Worm (Caenorhabditis elegans) whole organism, L1 larva: Measurements from ENCODE around the gene F08D12.3.

Experiments used
- aly-2 ChIP-seq: fragments of 150-350 bp; optimal IDR thresholded peaks from 2 replicates; lab custom pipeline; 2014; ENCODE audit warnings: missing biosample characterization, missing genetic modification characterization
- ama-1 ChIP-seq: fragments of 150-350 bp; optimal IDR thresholded peaks from 2 replicates; lab custom pipeline; 2014
- blmp-1 ChIP-seq: fragments of 150-350 bp; optimal IDR thresholded peaks from 2 replicates; lab custom pipeline; 2014; ENCODE audit warnings: missing biosample characterization, missing genetic modification characterization
- ceh-63 ChIP-seq: fragments of 200-800 bp; sonication (Bioruptor generic); optimal IDR thresholded peaks from 2 replicates; lab custom pipeline; 2018; ENCODE audit warnings: mild to moderate bottlenecking, missing genetic modification characterization, missing compliant biosample characterization
- ceh-8 ChIP-seq: fragments of 200-800 bp; sonication (Bioruptor generic); optimal IDR thresholded peaks from 2 replicates; lab custom pipeline; 2018; ENCODE audit warnings: mild to moderate bottlenecking, missing genetic modification characterization, moderate library complexity, missing compliant biosample characterization
- ceh-88 ChIP-seq: fragments of 200-800 bp; sonication (Bioruptor generic); IDR thresholded peaks from 2 replicates; pipeline ENCODE4 v1.3.6; 2022; ENCODE audit warnings: missing genetic modification characterization, missing compliant biosample characterization
- ces-1 ChIP-seq: fragments of 150-350 bp; optimal IDR thresholded peaks from 2 replicates; lab custom pipeline; 2014; ENCODE audit warnings: missing biosample characterization, missing genetic modification reagents, missing genetic modification characterization
- efl-1 ChIP-seq, 4 experiments: fragments of 150-350 bp; optimal IDR thresholded peaks in 3 of 4; peaks in 1 of 4; 1 replicate in 1 of 4; 2 replicates in 3 of 4; lab custom pipeline; 2014; ENCODE audit warnings: missing biosample characterization in 2 of 4, missing genetic modification characterization in 2 of 4, missing genetic modification reagents in 2 of 4
- elt-2 ChIP-seq: sonication (generic microtip); optimal IDR thresholded peaks from 2 replicates; lab custom pipeline; 2016; ENCODE audit warnings: missing genetic modification characterization, mild to moderate bottlenecking, inconsistent platforms, missing compliant biosample characterization, missing genetic modification reagents
- ets-5 ChIP-seq: fragments of 200-800 bp; sonication (Bioruptor generic); IDR thresholded peaks from 2 replicates; pipeline ENCODE4 v1.3.6; 2022; ENCODE audit warnings: missing genetic modification characterization, missing compliant biosample characterization
- fkh-10 ChIP-seq: sonication (generic microtip); optimal IDR thresholded peaks from 2 replicates; lab custom pipeline; 2017; ENCODE audit warnings: missing biosample characterization, missing genetic modification reagents, missing genetic modification characterization
- fkh-8 ChIP-seq: sonication (generic microtip); optimal IDR thresholded peaks from 2 replicates; lab custom pipeline; 2016; ENCODE audit warnings: mild to moderate bottlenecking, missing genetic modification characterization, missing compliant biosample characterization
- fos-1 ChIP-seq: fragments of 150-350 bp; optimal IDR thresholded peaks from 2 replicates; lab custom pipeline; 2014; ENCODE audit warnings: missing biosample characterization, missing genetic modification characterization
- grh-1 ChIP-seq: fragments of 200-800 bp; sonication (Bioruptor generic); IDR thresholded peaks from 2 replicates; pipeline ENCODE4 v1.3.6; 2022; ENCODE audit warnings: missing genetic modification reagents, missing genetic modification characterization, missing compliant biosample characterization
- hlh-17 ChIP-seq: fragments of 200-800 bp; sonication (Bioruptor generic); optimal IDR thresholded peaks from 2 replicates; lab custom pipeline; 2018; ENCODE audit warnings: missing genetic modification characterization, mild to moderate bottlenecking, missing compliant biosample characterization, moderate library complexity, borderline replicate concordance
- hlh-4 ChIP-seq: sonication (generic microtip); optimal IDR thresholded peaks from 2 replicates; lab custom pipeline; 2016; ENCODE audit warnings: mild to moderate bottlenecking, missing genetic modification characterization, missing compliant biosample characterization
- irx-1 ChIP-seq: sonication (generic microtip); optimal IDR thresholded peaks from 2 replicates; lab custom pipeline; 2016; ENCODE audit warnings: missing genetic modification characterization, missing compliant biosample characterization
- jun-1 ChIP-seq: fragments of 150-350 bp; optimal IDR thresholded peaks from 2 replicates; lab custom pipeline; 2014; ENCODE audit warnings: missing biosample characterization, missing genetic modification reagents, missing genetic modification characterization
- lin-35 ChIP-seq, 2 experiments: fragments of 150-350 bp; optimal IDR thresholded peaks; 2 replicates each; lab custom pipeline; 2014; ENCODE audit warnings: missing biosample characterization in 2 of 2, missing genetic modification characterization in 2 of 2, missing genetic modification reagents in 2 of 2
- lin-39 ChIP-seq: fragments of 150-350 bp; optimal IDR thresholded peaks from 2 replicates; lab custom pipeline; 2014; ENCODE audit warnings: missing biosample characterization, missing genetic modification reagents, missing genetic modification characterization
- mef-2 ChIP-seq: fragments of 150-350 bp; optimal IDR thresholded peaks from 2 replicates; lab custom pipeline; 2014; ENCODE audit warnings: missing biosample characterization, missing genetic modification characterization
- mep-1 ChIP-seq: fragments of 150-350 bp; optimal IDR thresholded peaks from 2 replicates; lab custom pipeline; 2014; ENCODE audit warnings: missing biosample characterization, missing genetic modification characterization
- nhr-11 ChIP-seq: fragments of 150-350 bp; optimal IDR thresholded peaks from 2 replicates; lab custom pipeline; 2014; ENCODE audit warnings: missing biosample characterization, missing genetic modification characterization
- nhr-12 ChIP-seq: sonication (generic microtip); optimal IDR thresholded peaks from 2 replicates; lab custom pipeline; 2017; ENCODE audit warnings: missing biosample characterization, missing genetic modification characterization
- nhr-85 ChIP-seq: sonication (generic microtip); peaks from one replicate; lab custom pipeline; 2016; ENCODE audit warnings: missing genetic modification characterization, inconsistent platforms, missing compliant biosample characterization
- rnt-1 ChIP-seq: sonication (generic microtip); optimal IDR thresholded peaks from 2 replicates; lab custom pipeline; 2016; ENCODE audit warnings: mild to moderate bottlenecking, missing genetic modification characterization, moderate library complexity, missing compliant biosample characterization
- snpc-4 ChIP-seq: fragments of 150-350 bp; optimal IDR thresholded peaks from 2 replicates; lab custom pipeline; 2014; ENCODE audit warnings: missing biosample characterization, missing genetic modification characterization
- sptf-1 ChIP-seq: fragments of 150-350 bp; optimal IDR thresholded peaks from 2 replicates; lab custom pipeline; 2014; ENCODE audit warnings: missing biosample characterization, missing genetic modification characterization
- swsn-7 ChIP-seq: sonication (generic microtip); optimal IDR thresholded peaks from 2 replicates; lab custom pipeline; 2016; ENCODE audit warnings: missing genetic modification characterization, missing compliant biosample characterization
- unc-86 ChIP-seq: sonication (generic microtip); optimal IDR thresholded peaks from 2 replicates; lab custom pipeline; 2016; ENCODE audit warnings: missing genetic modification characterization, missing compliant biosample characterization
- unc-98 ChIP-seq: fragments of 200-800 bp; sonication (Bioruptor generic); IDR thresholded peaks from 2 replicates; pipeline ENCODE4 v1.3.6; 2022; ENCODE audit warnings: missing genetic modification characterization, missing compliant biosample characterization
- zip-4 ChIP-seq: fragments of 200-800 bp; sonication (Bioruptor generic); optimal IDR thresholded peaks from 2 replicates; lab custom pipeline; 2018; ENCODE audit warnings: mild to moderate bottlenecking, missing genetic modification characterization, moderate library complexity, missing compliant biosample characterization
- ztf-4 ChIP-seq: fragments of 150-350 bp; optimal IDR thresholded peaks from 2 replicates; lab custom pipeline; 2014; ENCODE audit warnings: missing biosample characterization, missing genetic modification characterization

F08D12.3 gene

ce11 chrII:2734735-2735134, 44.6 kb upstream of the F08D12.3 start (continued):
- TF ChIP-seq mef-2 (tag; lab: Kevin White, UChicago) (no peak), nhr-85 (tag; lab: Kevin White, UChicago) (peak; percentile 53), ets-5 (GFP tag; lab: Robert Waterston, UW) (no peak)

ce11 chrII:2735192-2735591, 44.2 kb upstream of the F08D12.3 start, which contains the start of gene wdr-31:
Gene wdr-31 (minus strand): TSS chrII:2735292.
- no peak for TF ChIP-seq unc-98
- no peak for TF ChIP-seq blmp-1 (tag; lab: Kevin White, UChicago)
- TF ChIP-seq fkh-8 (tag; lab: Kevin White, UChicago), result peak; percentile 39

- no peak for TF ChIP-seq lin-39 (tag; lab: Kevin White, UChicago)
- TF ChIP-seq mef-2 (tag; lab: Kevin White, UChicago), result no peak
- TF ChIP-seq ceh-88 (GFP tag; lab: Robert Waterston, UW), result no peak
- TF ChIP-seq ets-5 (GFP tag; lab: Robert Waterston, UW), result no peak
- no peak for TF ChIP-seq efl-1 (optimal IDR thresholded peaks at IDR 0.05; lab: Kevin White, UChicago)
- peak in 1 of 2 experiments; percentile 24 for TF ChIP-seq efl-1 (GFP tag; optimal IDR thresholded peaks at IDR 0.05 in 1 of 2; lab: Kevin White, UChicago)
- peak; percentile 0 for TF ChIP-seq rnt-1 (tag; lab: Kevin White, UChicago)
- TF ChIP-seq ztf-4 (tag; lab: Kevin White, UChicago), result no peak
Observed at ce11 chrII:2735644-2736043, 43.7 kb upstream of the F08D12.3 start.

DNA sequence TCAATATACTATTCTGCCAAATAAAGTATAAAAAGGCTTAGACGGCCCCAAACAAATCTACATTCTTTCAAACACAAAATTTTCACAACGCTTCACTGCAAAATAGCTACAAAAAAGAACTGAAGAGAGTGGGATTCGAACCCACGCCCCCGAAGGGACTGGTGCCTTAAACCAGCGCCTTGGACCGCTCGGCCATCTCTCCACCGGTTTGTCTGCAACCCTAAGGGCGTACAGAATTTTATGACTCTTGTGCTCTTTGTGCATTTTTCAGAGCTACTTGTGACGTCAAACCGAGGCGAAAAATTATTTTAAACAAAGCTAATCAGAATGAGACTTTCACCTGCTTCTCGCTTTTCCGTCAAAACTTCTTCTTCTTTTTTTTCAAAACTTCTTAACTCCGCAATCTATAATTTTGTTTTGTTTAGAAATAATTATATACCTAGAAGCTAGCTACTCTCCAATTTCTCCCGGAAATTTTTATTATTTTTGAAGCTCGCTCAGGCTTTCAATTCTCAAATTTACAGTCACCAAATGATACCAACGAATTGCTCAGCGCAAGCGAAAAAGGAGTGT, 43.1 kb upstream of the F08D12.3 start, which contains the start of gene T05A8.8:
TSS of gene T05A8.8 (plus strand) at position 523 of the 573 bp plus-strand sequence.
- TF ChIP-seq efl-1 (optimal IDR thresholded peaks at IDR 0.05; lab: Kevin White, UChicago), result no peak
- peak in 1 of 2 experiments; percentile 60 for TF ChIP-seq efl-1 (GFP tag; optimal IDR thresholded peaks at IDR 0.05 in 1 of 2; lab: Kevin White, UChicago)
- no peak for TF ChIP-seq lin-35 (GFP tag; optimal IDR thresholded peaks at IDR 0.05; lab: Kevin White, UChicago)

ce11 chrII:2736938-2737337, 42.4 kb upstream of the F08D12.3 start:
- TF ChIP-seq efl-1 (optimal IDR thresholded peaks at IDR 0.05; lab: Kevin White, UChicago), result no peak
- peak in 1 of 2 experiments; percentile 68 for TF ChIP-seq efl-1 (GFP tag; optimal IDR thresholded peaks at IDR 0.05 in 1 of 2; lab: Kevin White, UChicago)
- no peak for TF ChIP-seq fkh-10
- TF ChIP-seq elt-2 (tag; lab: Kevin White, UChicago), result no peak

ce11 chrII:2739619-2740018, 39.7 kb upstream of the F08D12.3 start, which contains the start of gene T05A8.6:
Gene T05A8.6 (minus strand): TSS chrII:2739719.
- TF ChIP-seq irx-1 (tag; lab: Kevin White, UChicago) (no peak), sptf-1 (tag; lab: Kevin White, UChicago) (no peak)

DNA sequence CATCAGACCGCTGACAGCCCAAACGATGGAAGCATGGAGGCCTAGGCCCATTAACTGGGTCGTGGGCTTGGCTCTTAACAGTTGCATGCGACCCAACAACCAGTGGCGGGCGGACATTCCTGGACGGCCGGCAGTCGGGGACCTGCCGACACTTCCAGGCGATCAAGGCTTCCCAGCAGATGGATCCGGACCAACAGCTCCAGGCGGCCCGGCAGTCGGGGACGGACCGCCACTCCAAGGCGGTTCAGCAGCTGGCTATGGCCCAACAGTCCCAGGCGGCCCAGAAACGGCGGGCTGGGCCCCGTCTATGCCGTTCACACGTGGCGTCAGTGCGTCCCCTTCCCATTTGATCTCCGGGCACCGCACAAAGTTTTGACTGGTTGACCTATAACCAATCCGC, 37.9 kb upstream of the F08D12.3 start:
- TF ChIP-seq swsn-7 (tag; lab: Kevin White, UChicago) (no peak), ceh-8 (GFP tag; lab: Kevin White, UChicago) (peak; percentile 21)

DNA sequence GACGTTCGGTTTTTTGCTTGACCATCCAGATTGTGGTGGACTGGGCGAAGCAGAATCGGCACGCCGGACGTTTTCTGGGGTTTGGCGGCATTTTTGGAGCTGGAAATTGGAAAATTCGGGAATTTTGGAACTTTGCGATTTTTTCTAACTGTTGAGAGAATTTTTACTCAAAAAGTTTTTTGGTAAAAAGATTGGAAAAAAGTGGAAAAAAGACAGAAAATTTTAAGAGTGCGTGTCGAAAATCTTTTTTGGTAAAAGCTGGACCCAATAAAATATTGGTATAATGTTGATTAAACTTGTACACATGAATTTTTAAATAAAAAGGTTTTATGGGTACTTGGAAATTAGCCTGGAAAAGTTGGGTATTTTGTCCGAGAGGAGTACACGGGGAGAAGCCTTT, 37.1 kb upstream of the F08D12.3 start, which contains the start of gene T05A8.7:
TSS of gene T05A8.7 (minus strand) at position 101 of the 400 bp plus-strand sequence.
- no peak for TF ChIP-seq nhr-11 (tag; lab: Kevin White, UChicago)
- TF ChIP-seq unc-86 (tag; lab: Kevin White, UChicago), result no peak
- no peak for TF ChIP-seq nhr-12
- no peak for TF ChIP-seq ama-1
- TF ChIP-seq aly-2 (tag; lab: Kevin White, UChicago), result no peak
- TF ChIP-seq hlh-17 (GFP tag; lab: Kevin White, UChicago), result no peak
- no peak for TF ChIP-seq fos-1
- TF ChIP-seq ceh-8 (GFP tag; lab: Kevin White, UChicago), result no peak
- TF ChIP-seq zip-4, result no peak
- no peak for TF ChIP-seq mep-1 (tag; lab: Kevin White, UChicago)
- TF ChIP-seq snpc-4 (tag; lab: Kevin White, UChicago), result no peak
- TF ChIP-seq ets-5 (GFP tag; lab: Robert Waterston, UW), result no peak
- TF ChIP-seq lin-35 (GFP tag; optimal IDR thresholded peaks at IDR 0.05; lab: Kevin White, UChicago), result no peak
- no peak for TF ChIP-seq grh-1 (GFP tag; lab: Robert Waterston, UW)
- TF ChIP-seq ceh-63 (GFP tag; lab: Kevin White, UChicago), result no peak
- TF ChIP-seq ceh-88 (GFP tag; lab: Robert Waterston, UW), result no peak
- TF ChIP-seq jun-1, result no peak
- no peak for TF ChIP-seq hlh-4 (tag; lab: Kevin White, UChicago)
- TF ChIP-seq ces-1 (GFP tag; lab: Kevin White, UChicago), result no peak
